Worm (Caenorhabditis elegans): ENCODE results near the gene F41H10.5.

- TF ChIP-seq elt-3 (tag; optimal IDR thresholded peaks at IDR 0.05) = no peak
- no peak for TF ChIP-seq ztf-11 (tag; optimal IDR thresholded peaks at IDR 0.05)
- TF ChIP-seq unc-62 (GFP tag; optimal IDR thresholded peaks at IDR 0.05) = no peak
- no peak for TF ChIP-seq fkh-10 (GFP tag; optimal IDR thresholded peaks at IDR 0.05)
- no peak for TF ChIP-seq ama-1 (optimal IDR thresholded peaks at IDR 0.05)
- no peak for TF ChIP-seq lin-39 (tag; optimal IDR thresholded peaks at IDR 0.05)
- TF ChIP-seq nhr-23 (tag; optimal IDR thresholded peaks at IDR 0.05) = no peak
Measured at ce11 chrIV:5397539-5397938, 36.8 kb downstream of the F41H10.5 start, which contains the start of gene ZK616.2.

Measured in whole organism, L3 larva.